Fruit fly (Drosophila melanogaster) whole organism, prepupa: ENCODE measurements around the gene CG14434.
A peak's percentile ranks its signal among the peaks of the same experiment; 100 is the strongest.

Source experiments
- Blimp-1 ChIP-seq: fragments of 200-800 bp; sonication (Bioruptor generic); optimal IDR thresholded peaks from 3 replicates; lab custom pipeline; 2017; ENCODE audit warnings: missing biosample characterization, missing genetic modification characterization, mild to moderate bottlenecking, moderate library complexity, missing genetic modification reagents
- CG10631 ChIP-seq: fragments of 200-800 bp; sonication (Bioruptor generic); optimal IDR thresholded peaks from 2 replicates; lab custom pipeline; 2016; ENCODE audit warnings: missing biosample characterization, missing genetic modification characterization
- CG15336 ChIP-seq: fragments of 200-800 bp; sonication (Bioruptor generic); IDR thresholded peaks from 2 replicates; pipeline ENCODE4 v1.3.6; 2022; ENCODE audit warnings: missing biosample characterization, missing genetic modification characterization
- CG1621 ChIP-seq: fragments of 200-800 bp; sonication (Bioruptor generic); optimal IDR thresholded peaks from 3 replicates; lab custom pipeline; 2018; ENCODE audit warnings: missing biosample characterization, mild to moderate bottlenecking, missing genetic modification characterization
- CG16779 ChIP-seq: fragments of 200-800 bp; sonication (Bioruptor generic); optimal IDR thresholded peaks from 3 replicates; lab custom pipeline; 2017; ENCODE audit warnings: missing biosample characterization, mild to moderate bottlenecking, missing genetic modification characterization
- CG3032 ChIP-seq: fragments of 200-800 bp; optimal IDR thresholded peaks from 2 replicates; lab custom pipeline; 2019; ENCODE audit warnings: missing biosample characterization, mild to moderate bottlenecking, missing genetic modification characterization, moderate library complexity
- CG31627 ChIP-seq: fragments of 200-800 bp; sonication (Bioruptor generic); optimal IDR thresholded peaks from 3 replicates; lab custom pipeline; 2016; ENCODE audit warnings: missing biosample characterization, missing genetic modification characterization
- CG32006 ChIP-seq: fragments of 200-800 bp; sonication (Bioruptor generic); optimal IDR thresholded peaks from 3 replicates; lab custom pipeline; 2017; ENCODE audit warnings: missing biosample characterization, mild to moderate bottlenecking, missing genetic modification characterization
- CG34406 ChIP-seq: fragments of 200-800 bp; sonication (Bioruptor generic); optimal IDR thresholded peaks from 3 replicates; lab custom pipeline; 2016; ENCODE audit warnings: missing biosample characterization, missing genetic modification characterization
- CG3919 ChIP-seq: fragments of 200-800 bp; sonication (Bioruptor generic); optimal IDR thresholded peaks from 3 replicates; lab custom pipeline; 2016; ENCODE audit warnings: missing biosample characterization, missing genetic modification characterization
- CG6163 ChIP-seq: fragments of 200-800 bp; sonication (Bioruptor generic); IDR thresholded peaks from 3 replicates; pipeline ENCODE4 v1.3.6; 2022; ENCODE audit warnings: missing biosample characterization, missing genetic modification characterization
- CG6276 ChIP-seq: fragments of 200-800 bp; sonication (Bioruptor generic); optimal IDR thresholded peaks from 2 replicates; lab custom pipeline; 2017; ENCODE audit warnings: missing biosample characterization, mild to moderate bottlenecking, missing genetic modification characterization
- CG6792 ChIP-seq: fragments of 200-800 bp; sonication (Bioruptor generic); optimal IDR thresholded peaks from 3 replicates; lab custom pipeline; 2016; ENCODE audit warnings: missing biosample characterization, missing genetic modification characterization
- CG6808 ChIP-seq: fragments of 200-800 bp; sonication (Bioruptor generic); optimal IDR thresholded peaks from 3 replicates; lab custom pipeline; 2017; ENCODE audit warnings: missing biosample characterization, missing genetic modification characterization, mild to moderate bottlenecking, moderate library complexity, missing genetic modification reagents
- CG8119 ChIP-seq: fragments of 200-800 bp; sonication (Bioruptor generic); IDR thresholded peaks from 3 replicates; pipeline ENCODE4 v1.3.6; 2022; ENCODE audit warnings: missing biosample characterization, missing genetic modification characterization
- Eip75B ChIP-seq: fragments of 200-800 bp; sonication (Bioruptor generic); optimal IDR thresholded peaks from 3 replicates; lab custom pipeline; 2016; ENCODE audit warnings: missing biosample characterization, missing genetic modification characterization
- Eip78C ChIP-seq: fragments of 200-800 bp; sonication (Bioruptor generic); peaks from one replicate; lab custom pipeline; 2016; ENCODE audit warnings: missing biosample characterization, missing genetic modification characterization
- Eip93F ChIP-seq: fragments of 200-800 bp; sonication (Bioruptor generic); optimal IDR thresholded peaks from 2 replicates; lab custom pipeline; 2016; ENCODE audit warnings: missing biosample characterization, mild to moderate bottlenecking, missing genetic modification characterization
- Ets96B ChIP-seq: fragments of 200-800 bp; optimal IDR thresholded peaks from 2 replicates; lab custom pipeline; 2019; ENCODE audit warnings: missing biosample characterization, mild to moderate bottlenecking, missing genetic modification characterization, moderate library complexity
- Gug ChIP-seq: fragments of 200-800 bp; sonication (Bioruptor generic); IDR thresholded peaks from 2 replicates; pipeline ENCODE4 v1.3.6; 2022; ENCODE audit warnings: missing biosample characterization, missing genetic modification characterization
- Hr4 ChIP-seq: fragments of 200-800 bp; sonication (Bioruptor generic); optimal IDR thresholded peaks from 3 replicates; lab custom pipeline; 2016; ENCODE audit warnings: missing biosample characterization, missing genetic modification characterization
- Lpt ChIP-seq: fragments of 200-800 bp; sonication (Bioruptor generic); optimal IDR thresholded peaks from 3 replicates; lab custom pipeline; 2016; ENCODE audit warnings: missing biosample characterization, missing genetic modification characterization
- Met ChIP-seq: fragments of 200-800 bp; sonication (Bioruptor generic); optimal IDR thresholded peaks from 3 replicates; lab custom pipeline; 2016; ENCODE audit warnings: missing biosample characterization, missing genetic modification characterization
- OdsH ChIP-seq: fragments of 200-800 bp; sonication (Bioruptor generic); optimal IDR thresholded peaks from 3 replicates; lab custom pipeline; 2016; ENCODE audit warnings: missing biosample characterization, missing genetic modification characterization
- Sox102F ChIP-seq: fragments of 200-800 bp; sonication (Bioruptor generic); optimal IDR thresholded peaks from 2 replicates; lab custom pipeline; 2016; ENCODE audit warnings: missing biosample characterization, mild to moderate bottlenecking, missing genetic modification characterization
- Sox14 ChIP-seq: fragments of 200-800 bp; sonication (Bioruptor generic); optimal IDR thresholded peaks from 3 replicates; lab custom pipeline; 2016; ENCODE audit warnings: missing biosample characterization, missing genetic modification characterization
- achi ChIP-seq: fragments of 200-800 bp; sonication (Bioruptor generic); optimal IDR thresholded peaks from 3 replicates; lab custom pipeline; 2016; ENCODE audit warnings: missing biosample characterization, missing genetic modification characterization
- cyc ChIP-seq: fragments of 200-800 bp; sonication (Bioruptor generic); optimal IDR thresholded peaks from 3 replicates; lab custom pipeline; 2016; ENCODE audit warnings: missing biosample characterization, missing genetic modification characterization
- dac ChIP-seq: fragments of 200-800 bp; sonication (Bioruptor generic); optimal IDR thresholded peaks from 2 replicates; lab custom pipeline; 2017; ENCODE audit warnings: missing biosample characterization, mild to moderate bottlenecking, missing genetic modification characterization
- dsx ChIP-seq: fragments of 200-800 bp; optimal IDR thresholded peaks from 3 replicates; lab custom pipeline; 2019; ENCODE audit warnings: missing biosample characterization, mild to moderate bottlenecking, missing genetic modification characterization, moderate library complexity; ENCODE audit not compliant: poor library complexity, severe bottlenecking
- esn ChIP-seq: fragments of 200-800 bp; sonication (Bioruptor generic); optimal IDR thresholded peaks from 2 replicates; lab custom pipeline; 2016; ENCODE audit warnings: missing biosample characterization, mild to moderate bottlenecking, missing genetic modification characterization, moderate library complexity
- fd59A ChIP-seq: fragments of 200-800 bp; sonication (Bioruptor generic); optimal IDR thresholded peaks from 2 replicates; lab custom pipeline; 2017; ENCODE audit warnings: missing biosample characterization, mild to moderate bottlenecking, missing genetic modification characterization, missing genetic modification reagents
- fd85E ChIP-seq: fragments of 200-800 bp; sonication (Bioruptor generic); optimal IDR thresholded peaks from 3 replicates; lab custom pipeline; 2016; ENCODE audit warnings: missing biosample characterization, missing genetic modification characterization
- fkh ChIP-seq: fragments of 200-800 bp; sonication (Bioruptor generic); optimal IDR thresholded peaks from 3 replicates; lab custom pipeline; 2017; ENCODE audit warnings: missing biosample characterization, mild to moderate bottlenecking, missing genetic modification characterization, moderate library complexity
- lz ChIP-seq: fragments of 200-800 bp; sonication (Bioruptor generic); optimal IDR thresholded peaks from 3 replicates; lab custom pipeline; 2016; ENCODE audit warnings: missing biosample characterization, missing genetic modification characterization
- pdm3 ChIP-seq: fragments of 200-800 bp; sonication (Bioruptor generic); optimal IDR thresholded peaks from 3 replicates; lab custom pipeline; 2016; ENCODE audit warnings: missing biosample characterization, missing genetic modification characterization
- salr ChIP-seq, 2 experiments: fragments of 200-800 bp; sonication (Bioruptor generic); optimal IDR thresholded peaks; 3 replicates each; lab custom pipeline; 2016 to 2018; ENCODE audit warnings: missing biosample characterization in 2 of 2, missing genetic modification characterization in 2 of 2, mild to moderate bottlenecking in 1 of 2
- spab ChIP-seq: fragments of 200-800 bp; sonication (Bioruptor generic); optimal IDR thresholded peaks from 2 replicates; lab custom pipeline; 2017; ENCODE audit warnings: missing biosample characterization, mild to moderate bottlenecking, missing genetic modification characterization, missing genetic modification reagents
- ss ChIP-seq, 2 experiments: fragments of 200-800 bp; sonication (Bioruptor generic); optimal IDR thresholded peaks; 2 replicates in 1 of 2; 3 replicates in 1 of 2; lab custom pipeline; 2017 to 2018; ENCODE audit warnings: mild to moderate bottlenecking in 2 of 2, missing biosample characterization in 2 of 2, missing genetic modification characterization in 2 of 2, moderate library complexity in 1 of 2
- svp ChIP-seq: fragments of 200-800 bp; sonication (Bioruptor generic); peaks from one replicate; lab custom pipeline; 2016; ENCODE audit warnings: missing biosample characterization, missing genetic modification characterization
- topi ChIP-seq: fragments of 200-800 bp; sonication (Bioruptor generic); optimal IDR thresholded peaks from 3 replicates; lab custom pipeline; 2016; ENCODE audit warnings: missing biosample characterization, missing genetic modification characterization
- vri ChIP-seq: fragments of 200-800 bp; sonication (Bioruptor generic); optimal IDR thresholded peaks from 3 replicates; lab custom pipeline; 2016; ENCODE audit warnings: missing biosample characterization, mild to moderate bottlenecking, missing genetic modification characterization

Gene CG14434

DNA sequence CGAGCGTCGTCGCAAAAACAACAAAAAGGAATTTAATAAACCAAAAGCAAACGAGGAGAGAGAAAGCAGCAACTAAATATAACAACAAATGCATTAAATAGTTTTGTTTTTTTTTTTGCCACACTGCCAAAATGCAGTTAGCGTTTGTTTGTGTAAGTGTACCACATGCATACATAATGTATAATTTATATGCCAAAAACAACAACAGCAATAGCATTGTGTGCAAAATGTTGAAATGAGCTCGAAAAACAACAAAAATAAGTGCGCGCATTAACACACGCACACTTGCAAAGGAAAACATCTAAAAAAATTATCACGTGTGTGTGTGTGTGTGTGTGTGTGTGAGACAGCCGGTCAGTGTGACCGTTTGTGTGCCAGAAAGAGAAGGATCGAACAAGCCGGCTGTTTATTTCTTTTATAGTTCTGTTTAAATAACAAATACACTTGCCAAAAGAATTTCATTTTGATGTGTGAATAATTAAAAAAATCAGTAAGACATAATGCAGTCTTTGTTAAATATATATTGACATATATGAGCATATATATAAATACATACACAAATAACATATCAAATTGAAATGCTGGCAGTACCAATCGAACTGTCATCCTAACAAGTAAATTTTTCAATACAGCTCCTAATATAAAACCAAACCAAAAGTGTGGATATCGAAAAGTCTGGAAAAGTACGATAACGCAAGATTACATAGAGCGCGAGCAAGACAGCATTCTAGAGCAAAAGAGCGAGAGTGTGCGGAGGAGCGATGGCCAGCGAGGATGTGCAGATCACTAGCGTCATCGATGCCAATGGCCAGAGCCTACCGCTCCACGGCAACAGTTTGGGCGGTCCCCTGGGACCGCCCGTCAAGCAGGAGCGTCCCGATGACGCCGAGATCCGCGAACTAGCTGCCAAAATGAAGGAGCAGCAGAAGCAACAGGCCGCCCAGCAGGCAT, 1.9 kb upstream of the CG14434 start:
- TF ChIP-seq Eip78C (GFP tag; lab: Kevin White, UChicago) (peak; percentile 67), Sox102F (GFP tag; lab: Kevin White, UChicago) (peak; percentile 6), Ets96B (no peak), spab (GFP tag; lab: Kevin White, UChicago) (no peak)
- TF ChIP-seq, all 60 proteins: peak for 2

DNA sequence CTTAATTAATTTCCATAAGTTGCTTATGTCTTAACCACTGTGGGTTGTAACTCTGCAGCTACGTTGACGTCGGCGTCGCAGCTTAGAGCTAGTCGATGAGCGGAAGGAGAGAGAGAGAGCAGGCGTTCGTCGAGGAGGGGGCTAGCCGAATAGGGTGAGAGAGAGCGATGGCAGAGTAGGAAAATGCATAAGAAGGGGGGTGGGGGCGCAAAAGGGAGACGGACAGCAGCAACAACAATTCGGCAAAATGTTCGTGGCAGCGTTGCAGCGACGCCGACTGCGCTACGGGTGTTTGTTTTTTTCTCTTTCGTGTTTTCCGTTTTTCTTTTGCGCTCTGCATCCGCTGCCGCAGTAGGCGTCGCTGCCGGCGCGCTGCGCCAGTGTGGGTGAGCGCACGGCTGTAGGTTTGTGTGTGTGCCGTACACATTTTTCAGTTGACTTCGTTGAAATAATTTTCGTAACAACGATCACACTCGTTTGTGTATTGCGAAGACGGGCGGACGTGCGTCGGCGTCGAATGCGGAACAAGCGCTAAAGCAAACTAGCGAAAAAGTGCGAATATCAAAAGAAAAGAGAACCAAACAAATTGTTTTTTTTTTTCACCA, 1.1 kb upstream of the CG14434 start:
- TF ChIP-seq vri (GFP tag; lab: Kevin White, UChicago) (peak; percentile 39), CG16779 (no peak), CG34406 (GFP tag; lab: Kevin White, UChicago) (no peak), topi (GFP tag; lab: Kevin White, UChicago) (peak; percentile 60), CG6808 (GFP tag; lab: Kevin White, UChicago) (no peak), Blimp-1 (peak; percentile 25), Met (no peak), CG15336 (GFP tag; lab: Robert Waterston, UW) (0 out of 2 replicates have a peak, but pooled peaks have one; percentile 10), CG3032 (tag; lab: Kevin White, UChicago) (no peak), lz (GFP tag; lab: Kevin White, UChicago) (peak; percentile 39), esn (GFP tag; lab: Kevin White, UChicago) (peak; percentile 76), fkh (no peak), CG6792 (GFP tag; lab: Kevin White, UChicago) (peak; percentile 14), salr (GFP tag; optimal IDR thresholded peaks at IDR 0.05; lab: Kevin White, UChicago) (peak in 1 of 2 experiments; percentile 6), CG1621 (peak; percentile 56), dsx (GFP tag; lab: Kevin White, UChicago) (no peak), Sox102F (GFP tag; lab: Kevin White, UChicago) (peak; percentile 36), cyc (GFP tag; lab: Kevin White, UChicago) (no peak), Eip75B (GFP tag; lab: Kevin White, UChicago) (peak; percentile 5), OdsH (GFP tag; lab: Kevin White, UChicago) (peak; percentile 18), CG10631 (GFP tag; lab: Kevin White, UChicago) (no peak), svp (GFP tag; lab: Kevin White, UChicago) (peak; percentile 54), dac (GFP tag; lab: Kevin White, UChicago) (no peak), CG6163 (GFP tag; lab: Robert Waterston, UW) (peak; percentile 48; the same call in 2 of the 3 replicates), CG8119 (GFP tag; lab: Robert Waterston, UW) (peak; percentile 42; the same call in 2 of the 3 replicates), ss (GFP tag; optimal IDR thresholded peaks at IDR 0.05; lab: Kevin White, UChicago) (peak; percentile 28 to 60)

DNA sequence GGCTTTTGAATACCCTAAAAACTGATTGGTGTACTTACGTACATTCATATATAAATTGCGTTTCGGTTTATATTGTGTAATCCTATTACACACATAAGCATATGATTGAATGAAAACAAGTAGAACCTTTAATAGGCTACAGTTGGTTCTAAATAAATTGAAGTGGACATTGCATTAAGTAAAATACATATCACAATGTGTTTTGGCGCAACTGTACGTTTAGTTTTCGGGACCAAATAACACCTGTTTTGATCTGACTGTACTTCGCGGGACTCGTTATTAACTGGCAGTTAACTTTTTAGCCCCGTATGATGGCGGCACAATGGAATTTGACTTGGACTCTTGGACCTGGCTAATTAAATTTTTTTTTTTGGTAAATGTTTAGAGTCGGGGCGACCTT, 230 bp downstream of the CG14434 start:
- TF ChIP-seq CG3919 (GFP tag; lab: Kevin White, UChicago): no peak
- TF ChIP-seq dac (GFP tag; lab: Kevin White, UChicago): no peak
- no peak for TF ChIP-seq lz (GFP tag; lab: Kevin White, UChicago)
- peak; percentile 5 for TF ChIP-seq topi (GFP tag; lab: Kevin White, UChicago)
- no peak for TF ChIP-seq cyc (GFP tag; lab: Kevin White, UChicago)
- TF ChIP-seq Met: no peak
- no peak for TF ChIP-seq esn (GFP tag; lab: Kevin White, UChicago)
- no peak for TF ChIP-seq pdm3 (GFP tag; lab: Kevin White, UChicago)
- no peak for TF ChIP-seq CG34406 (GFP tag; lab: Kevin White, UChicago)
- no peak for TF ChIP-seq Hr4 (GFP tag; lab: Kevin White, UChicago)
- TF ChIP-seq Blimp-1: no peak
- TF ChIP-seq Sox14 (GFP tag; lab: Kevin White, UChicago): peak; percentile 0
- no peak for TF ChIP-seq CG16779
- TF ChIP-seq Ets96B: no peak
- peak; percentile 2 for TF ChIP-seq CG6276 (GFP tag; lab: Kevin White, UChicago)
- no peak for TF ChIP-seq CG31627 (GFP tag; lab: Kevin White, UChicago)
- no peak for TF ChIP-seq CG3032 (tag; lab: Kevin White, UChicago)
- TF ChIP-seq ss (GFP tag; optimal IDR thresholded peaks at IDR 0.05; lab: Kevin White, UChicago): no peak
- TF ChIP-seq spab (GFP tag; lab: Kevin White, UChicago): no peak
- TF ChIP-seq fd85E: no peak
- no peak for TF ChIP-seq fd59A (GFP tag; lab: Kevin White, UChicago)
- TF ChIP-seq Lpt (GFP tag; lab: Kevin White, UChicago): no peak
- TF ChIP-seq achi (GFP tag; lab: Kevin White, UChicago): no peak
- peak; percentile 40 for TF ChIP-seq svp (GFP tag; lab: Kevin White, UChicago)
- TF ChIP-seq CG15336 (GFP tag; lab: Robert Waterston, UW): no peak
- peak; percentile 72 for TF ChIP-seq Eip78C (GFP tag; lab: Kevin White, UChicago)
- no peak for TF ChIP-seq Eip93F (GFP tag; lab: Kevin White, UChicago)
- TF ChIP-seq Gug (GFP tag; lab: Robert Waterston, UW): no peak
- TF ChIP-seq CG6808 (GFP tag; lab: Kevin White, UChicago): no peak
- TF ChIP-seq CG32006 (GFP tag; lab: Kevin White, UChicago): peak; percentile 6
